Worm (Caenorhabditis elegans): ENCODE data around the gene asb-1.

DNA sequence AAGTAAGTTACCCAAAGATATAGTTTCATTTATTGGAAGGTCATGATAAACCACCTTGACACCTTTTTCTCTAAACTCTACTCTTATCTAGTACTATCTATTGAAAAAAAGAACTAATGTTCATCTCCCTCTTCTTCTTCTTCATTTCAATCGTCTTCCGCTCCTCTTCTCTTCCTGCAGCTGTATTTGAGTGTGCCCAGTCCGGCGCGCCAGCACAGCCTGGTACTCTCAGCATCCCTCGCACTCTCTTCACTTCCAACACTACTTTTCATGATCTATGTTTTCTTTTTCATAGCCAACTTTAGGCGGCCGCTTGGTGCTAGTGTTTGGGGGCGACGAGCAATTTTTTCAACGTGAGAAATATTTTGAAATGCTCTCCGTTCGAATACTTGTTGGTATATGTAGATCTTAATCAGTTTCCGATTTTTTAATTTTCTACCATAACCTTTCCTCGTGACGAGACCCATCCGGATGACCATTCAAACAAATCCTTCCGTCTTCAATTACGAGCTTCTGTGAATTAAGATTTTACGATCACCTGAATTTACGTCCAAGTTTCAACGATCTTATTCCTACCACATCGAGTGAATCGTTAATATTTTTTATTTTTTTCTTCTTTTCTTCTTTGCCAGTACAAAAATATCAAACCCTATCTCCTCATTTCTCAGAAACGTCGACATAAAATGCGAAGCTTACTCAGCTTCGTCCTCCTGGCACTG lies 33.4 kb downstream of the asb-1 start, which contains the start of gene pan-1:
- TF ChIP-seq egl-27 (tag; optimal IDR thresholded peaks at IDR 0.05) (peak; percentile 47), unc-39 (tag; optimal IDR thresholded peaks at IDR 0.05) (no peak), nhr-10 (tag; optimal IDR thresholded peaks at IDR 0.05) (no peak), nhr-25 (tag; optimal IDR thresholded peaks at IDR 0.05) (peak; percentile 14), skn-1 (tag; optimal IDR thresholded peaks at IDR 0.05) (no peak), dmd-4 (tag; optimal IDR thresholded peaks at IDR 0.05) (no peak), mbf-1 (tag; optimal IDR thresholded peaks at IDR 0.05) (no peak), mdl-1 (tag; optimal IDR thresholded peaks at IDR 0.05) (no peak), elt-1 (tag; optimal IDR thresholded peaks at IDR 0.05) (no peak), zag-1 (tag; optimal IDR thresholded peaks at IDR 0.05) (no peak)

All from whole organism, L2 larva.